Fruit fly (Drosophila melanogaster): ENCODE results near the gene Smyd4-2.

Gene Smyd4-2

DNA sequence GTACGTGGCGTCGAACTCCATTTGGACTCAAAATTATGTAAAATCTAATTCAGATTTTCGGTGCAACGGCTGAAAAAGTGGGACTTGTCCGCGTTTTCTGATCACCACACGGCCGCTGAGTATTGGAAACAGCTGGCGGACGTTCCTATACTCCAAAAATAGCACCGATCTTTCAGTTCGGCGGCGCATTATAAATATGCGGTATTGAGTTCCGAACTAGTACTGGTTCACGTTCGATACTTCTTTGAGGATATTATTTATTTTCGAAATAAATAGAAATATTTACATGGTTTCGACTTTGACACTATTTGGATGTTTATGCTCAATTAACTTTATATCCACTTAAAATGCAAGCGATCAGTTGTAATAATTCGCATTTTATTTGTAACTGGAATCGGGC is at the start of gene Smyd4-2:
Gene Smyd4-2 (minus strand): TSS at position 136 of the 400 bp plus-strand sequence.
- TF ChIP-seq CG13624 (GFP tag; optimal IDR thresholded peaks at IDR 0.05): no peak
- no peak for TF ChIP-seq ara (GFP tag; IDR thresholded peaks at IDR 0.05)
- no peak for TF ChIP-seq CG2129 (GFP tag; IDR thresholded peaks at IDR 0.05; ENCODE audit: partially characterized antibody)
- peak in 1 of 2 experiments; percentile 33 for TF ChIP-seq crp (GFP tag; optimal IDR thresholded peaks at IDR 0.05)
- TF ChIP-seq ken (GFP tag; IDR thresholded peaks at IDR 0.05): no peak
- peak; percentile 96 for TF ChIP-seq CG15514 (GFP tag; optimal IDR thresholded peaks at IDR 0.05)
- no peak for TF ChIP-seq CTCF (GFP tag; optimal IDR thresholded peaks at IDR 0.05)
- no peak for TF ChIP-seq CrebB (tag; optimal IDR thresholded peaks at IDR 0.05)
- no peak for TF ChIP-seq chinmo (GFP tag; IDR thresholded peaks at IDR 0.05; ENCODE audit: partially characterized antibody)
- TF ChIP-seq CG14710 (tag; optimal IDR thresholded peaks at IDR 0.05): no peak

DNA sequence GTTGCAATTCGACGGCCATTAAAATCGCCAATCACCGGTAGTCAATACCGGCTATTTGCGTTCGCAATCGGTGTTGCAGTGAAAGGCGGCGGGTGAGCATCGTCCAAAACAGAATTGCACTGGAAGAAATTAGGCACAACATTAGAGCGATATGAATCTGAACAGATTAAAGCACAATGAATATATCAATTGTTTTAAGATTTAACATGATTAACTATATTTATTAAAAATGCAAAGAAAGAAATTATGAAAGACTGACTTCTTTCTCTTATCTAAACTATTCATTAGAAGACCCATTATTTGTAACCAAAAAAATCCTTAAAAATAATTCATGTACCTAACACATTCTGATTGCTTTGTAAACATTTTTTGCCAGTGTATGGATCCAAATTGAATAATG is 45.8 kb upstream of the Smyd4-2 start:
- peak; percentile 21 for TF ChIP-seq dmrt11E (tag; optimal IDR thresholded peaks at IDR 0.05)
- TF ChIP-seq Hmr (GFP tag; optimal IDR thresholded peaks at IDR 0.05): no peak
- peak; percentile 33 for TF ChIP-seq sens (GFP tag)

DNA sequence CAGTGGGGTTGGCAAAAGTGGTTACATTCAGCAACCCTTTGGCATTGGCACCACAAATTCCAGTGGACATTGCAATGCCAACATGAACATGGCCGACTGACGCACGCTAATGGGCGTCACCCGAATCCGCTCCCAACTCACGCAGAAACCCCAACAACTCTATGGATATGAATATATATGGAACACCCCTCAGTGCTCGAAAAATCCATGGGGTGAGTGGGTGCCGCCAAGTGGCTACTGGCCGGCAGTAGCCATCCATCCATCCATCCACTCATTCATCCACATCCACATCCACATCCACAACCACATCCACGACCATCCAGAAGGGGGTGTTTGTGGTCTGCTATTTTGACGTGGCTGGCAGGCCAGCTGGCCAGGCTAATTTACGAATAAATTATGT is 45.3 kb upstream of the Smyd4-2 start:
- TF ChIP-seq Nf-YB (GFP tag; optimal IDR thresholded peaks at IDR 0.05) (peak; percentile 82), Nf-YC (tag; optimal IDR thresholded peaks at IDR 0.05) (peak; percentile 70), CG7786 (GFP tag; optimal IDR thresholded peaks at IDR 0.05) (no peak)

DNA sequence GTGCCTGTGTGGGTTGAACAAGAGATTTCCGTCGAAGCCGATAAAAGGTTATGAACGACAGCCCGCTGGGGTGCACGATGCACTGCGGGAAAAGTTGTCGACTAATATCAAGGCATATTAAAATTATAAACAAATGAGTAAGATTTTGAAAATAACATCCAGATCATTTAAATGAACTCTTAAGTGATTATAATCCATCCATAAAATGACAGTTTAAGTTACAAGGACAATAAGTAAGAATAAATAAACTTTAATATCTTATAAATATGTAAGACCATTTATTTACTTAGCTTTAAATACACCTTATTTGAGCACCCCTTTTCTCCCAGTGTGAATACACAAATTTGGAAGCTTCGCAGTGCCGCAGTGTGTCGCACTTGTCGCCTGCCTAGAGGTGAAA is 42.3 kb upstream of the Smyd4-2 start:
- TF ChIP-seq BtbVII (GFP tag; optimal IDR thresholded peaks at IDR 0.05): no peak
- TF ChIP-seq slbo (GFP tag; IDR thresholded peaks at IDR 0.05): no peak
- TF ChIP-seq CG32767 (GFP tag; IDR thresholded peaks at IDR 0.05): no peak
- peak in 1 of 2 experiments; percentile 22 for TF ChIP-seq bsh (GFP tag; optimal IDR thresholded peaks at IDR 0.05)
- TF ChIP-seq CG18476 (GFP tag; optimal IDR thresholded peaks at IDR 0.05): no peak
- no peak for TF ChIP-seq CG11560 (tag; IDR thresholded peaks at IDR 0.05)
- TF ChIP-seq Optix (GFP tag; IDR thresholded peaks at IDR 0.05): no peak
- TF ChIP-seq Ptx1 (GFP tag; IDR thresholded peaks at IDR 0.05): no peak
- no peak for TF ChIP-seq CG12071 (GFP tag; optimal IDR thresholded peaks at IDR 0.05)
- TF ChIP-seq CG11504 (tag; optimal IDR thresholded peaks at IDR 0.05): no peak
- no peak for TF ChIP-seq gro (GFP tag; optimal IDR thresholded peaks at IDR 0.05)
- TF ChIP-seq kni (GFP tag; optimal IDR thresholded peaks at IDR 0.05): no peak
- TF ChIP-seq exex (tag; optimal IDR thresholded peaks at IDR 0.05): no peak
- TF ChIP-seq croc (GFP tag; conservative IDR thresholded peaks at IDR 0.05): no peak
- TF ChIP-seq CG13775 (GFP tag; optimal IDR thresholded peaks at IDR 0.05): no peak
- no peak for TF ChIP-seq CG4730 (GFP tag; IDR thresholded peaks at IDR 0.05)
- TF ChIP-seq lola (GFP tag; optimal IDR thresholded peaks at IDR 0.05): peak in 1 of 3 experiments; percentile 66
- TF ChIP-seq CG7963 (GFP tag; IDR thresholded peaks at IDR 0.05; ENCODE audit: partially characterized antibody): no peak
- peak; percentile 17 for TF ChIP-seq CG12104 (GFP tag; optimal IDR thresholded peaks at IDR 0.05)
- TF ChIP-seq CG6854 (GFP tag; optimal IDR thresholded peaks at IDR 0.05): no peak
- no peak for TF ChIP-seq Sry-δ (GFP tag; optimal IDR thresholded peaks at IDR 0.05)
- no peak for TF ChIP-seq Doc2 (GFP tag; IDR thresholded peaks at IDR 0.05)
- peak; percentile 13 for TF ChIP-seq CG15479 (GFP tag; optimal IDR thresholded peaks at IDR 0.05)
- peak; percentile 61 for TF ChIP-seq CG9727 (GFP tag; optimal IDR thresholded peaks at IDR 0.05)
- no peak for TF ChIP-seq Hr3 (GFP tag; optimal IDR thresholded peaks at IDR 0.05)
- TF ChIP-seq crol (GFP tag; IDR thresholded peaks at IDR 0.05): no peak
- TF ChIP-seq inv (GFP tag; IDR thresholded peaks at IDR 0.05; ENCODE audit: partially characterized antibody): no peak
- TF ChIP-seq Aef1 (GFP tag; IDR thresholded peaks at IDR 0.05): no peak
- no peak for TF ChIP-seq CG34224 (GFP tag; IDR thresholded peaks at IDR 0.05; ENCODE audit: partially characterized antibody)
- TF ChIP-seq CG14710 (tag; optimal IDR thresholded peaks at IDR 0.05): peak; percentile 74
- TF ChIP-seq tin (GFP tag; optimal IDR thresholded peaks at IDR 0.05): no peak
- TF ChIP-seq ATbp (GFP tag; optimal IDR thresholded peaks at IDR 0.05): no peak
